Worm (Caenorhabditis elegans) whole organism, young adult: ENCODE measurements around the gene mex-6.

Source experiments
- B0035.1 ChIP-seq: sonication (generic microtip); optimal IDR thresholded peaks from 2 replicates; lab custom pipeline; 2016; ENCODE audit warnings: missing genetic modification characterization, mild to moderate bottlenecking, missing compliant biosample characterization, missing genotype, missing genetic modification reagents
- B0336.3 ChIP-seq: fragments of 200-800 bp; sonication (Bioruptor generic); IDR thresholded peaks from 2 replicates; pipeline ENCODE4 v1.3.6; 2022; ENCODE audit warnings: missing genetic modification characterization, missing compliant biosample characterization
- C06A6.2 ChIP-seq: fragments of 200-800 bp; sonication (Bioruptor generic); conservative IDR thresholded peaks from 2 replicates; pipeline ENCODE4 v1.3.6; 2022; ENCODE audit warnings: missing genetic modification characterization, missing compliant biosample characterization
- F22D6.2 ChIP-seq: sonication (generic microtip); optimal IDR thresholded peaks from 2 replicates; lab custom pipeline; 2016; ENCODE audit warnings: mild to moderate bottlenecking, missing genetic modification characterization, missing compliant biosample characterization
- F23B12.7 ChIP-seq: sonication (generic microtip); optimal IDR thresholded peaks from 2 replicates; lab custom pipeline; 2017; ENCODE audit warnings: missing genetic modification characterization, mild to moderate bottlenecking, missing compliant biosample characterization, antibody characterized with exemption, moderate library complexity; ENCODE audit not compliant: insufficient read depth
- F37B4.10 ChIP-seq: fragments of 200-800 bp; sonication (Bioruptor generic); IDR thresholded peaks from 2 replicates; pipeline ENCODE4 v1.3.6; 2022; ENCODE audit warnings: missing genetic modification characterization, missing compliant biosample characterization
- F39B2.1 ChIP-seq: fragments of 200-800 bp; sonication (Bioruptor generic); IDR thresholded peaks from 2 replicates; pipeline ENCODE4 v1.3.6; 2022; ENCODE audit warnings: missing genetic modification reagents, missing genetic modification characterization, missing compliant biosample characterization
- F49E8.2 ChIP-seq: sonication (generic microtip); optimal IDR thresholded peaks from 3 replicates; lab custom pipeline; 2017; ENCODE audit warnings: missing genetic modification characterization, mild to moderate bottlenecking, missing compliant biosample characterization, antibody characterized with exemption, moderate library complexity; ENCODE audit not compliant: insufficient read depth
- K11D2.4 ChIP-seq: fragments of 200-800 bp; sonication (Bioruptor generic); IDR thresholded peaks from 2 replicates; pipeline ENCODE4 v1.3.6; 2022; ENCODE audit warnings: missing genetic modification reagents, missing genetic modification characterization, missing compliant biosample characterization
- atf-7 ChIP-seq: sonication (generic microtip); optimal IDR thresholded peaks from 2 replicates; lab custom pipeline; 2017; ENCODE audit warnings: mild to moderate bottlenecking, missing genetic modification characterization, missing compliant biosample characterization
- athp-1 ChIP-seq: sonication (generic microtip); optimal IDR thresholded peaks from 2 replicates; lab custom pipeline; 2017; ENCODE audit warnings: mild to moderate bottlenecking, missing genetic modification characterization, missing compliant biosample characterization
- attf-3 ChIP-seq: fragments of 200-800 bp; sonication (Bioruptor generic); conservative IDR thresholded peaks from 2 replicates; pipeline ENCODE4 v1.3.6; 2022; ENCODE audit warnings: missing genetic modification reagents, missing genetic modification characterization, missing compliant biosample characterization
- attf-5 ChIP-seq: fragments of 200-800 bp; sonication (Bioruptor generic); optimal IDR thresholded peaks from 2 replicates; lab custom pipeline; 2018; ENCODE audit warnings: mild to moderate bottlenecking, missing genetic modification characterization, missing compliant biosample characterization
- ceh-100 ChIP-seq: fragments of 200-800 bp; sonication (Bioruptor generic); IDR thresholded peaks from 2 replicates; pipeline ENCODE4 v1.3.6; 2022; ENCODE audit warnings: missing genetic modification reagents, missing genetic modification characterization, missing compliant biosample characterization
- ceh-27 ChIP-seq: fragments of 200-800 bp; sonication (Bioruptor generic); optimal IDR thresholded peaks from 2 replicates; lab custom pipeline; 2018; ENCODE audit warnings: mild to moderate bottlenecking, missing genetic modification characterization, moderate library complexity, missing compliant biosample characterization
- ceh-40 ChIP-seq: fragments of 200-800 bp; sonication (Bioruptor generic); IDR thresholded peaks from 2 replicates; pipeline ENCODE4 v1.3.6; 2022; ENCODE audit warnings: missing genetic modification characterization, missing compliant biosample characterization
- fkh-3 ChIP-seq: sonication (generic microtip); optimal IDR thresholded peaks from 2 replicates; lab custom pipeline; 2016; ENCODE audit warnings: mild to moderate bottlenecking, missing genetic modification characterization, missing compliant biosample characterization
- hlh-26 ChIP-seq: fragments of 200-800 bp; sonication (Bioruptor generic); conservative IDR thresholded peaks from 2 replicates; pipeline ENCODE4 v1.3.6; 2022; ENCODE audit warnings: missing genetic modification reagents, missing genetic modification characterization, missing compliant biosample characterization
- lag-1 ChIP-seq: fragments of 200-800 bp; sonication (Bioruptor generic); IDR thresholded peaks from 2 replicates; pipeline ENCODE4 v1.3.6; 2022; ENCODE audit warnings: missing genetic modification reagents, missing genetic modification characterization, missing compliant biosample characterization
- lin-40 ChIP-seq: sonication (generic microtip); optimal IDR thresholded peaks from 2 replicates; lab custom pipeline; 2016; ENCODE audit warnings: missing genetic modification characterization, mild to moderate bottlenecking, missing compliant biosample characterization, missing genotype, missing genetic modification reagents
- lir-1 ChIP-seq: fragments of 200-800 bp; sonication (Bioruptor generic); conservative IDR thresholded peaks from 2 replicates; pipeline ENCODE4 v1.3.6; 2022; ENCODE audit warnings: missing genetic modification reagents, missing genetic modification characterization, missing compliant biosample characterization
- lsy-27 ChIP-seq: sonication (generic microtip); optimal IDR thresholded peaks from 2 replicates; lab custom pipeline; 2017; ENCODE audit warnings: missing genetic modification characterization, mild to moderate bottlenecking, missing compliant biosample characterization, antibody characterized with exemption, missing genotype, borderline replicate concordance; ENCODE audit not compliant: insufficient read depth
- madf-10 ChIP-seq: sonication (generic microtip); optimal IDR thresholded peaks from 2 replicates; lab custom pipeline; 2016; ENCODE audit warnings: mild to moderate bottlenecking, missing genetic modification characterization, missing compliant biosample characterization
- mel-28 ChIP-seq: sonication (generic microtip); optimal IDR thresholded peaks from 2 replicates; lab custom pipeline; 2016; ENCODE audit warnings: borderline replicate concordance, mild to moderate bottlenecking, missing genetic modification characterization, missing compliant biosample characterization
- mes-4 ChIP-seq: sonication (generic microtip); optimal IDR thresholded peaks from 2 replicates; lab custom pipeline; 2016; ENCODE audit warnings: missing genotype, missing genetic modification characterization, missing compliant biosample characterization
- mxl-1 ChIP-seq: sonication (generic microtip); optimal IDR thresholded peaks from 2 replicates; lab custom pipeline; 2016; ENCODE audit warnings: missing genetic modification characterization, missing compliant biosample characterization
- nhr-179 ChIP-seq: sonication (generic microtip); optimal IDR thresholded peaks from 2 replicates; lab custom pipeline; 2016; ENCODE audit warnings: mild to moderate bottlenecking, missing genetic modification characterization, missing compliant biosample characterization
- xnd-1 ChIP-seq: sonication (generic microtip); optimal IDR thresholded peaks from 2 replicates; lab custom pipeline; 2016; ENCODE audit warnings: missing genotype, missing genetic modification reagents, missing genetic modification characterization, missing compliant biosample characterization
- ztf-22 ChIP-seq: fragments of 200-800 bp; sonication (Bioruptor generic); optimal IDR thresholded peaks from 2 replicates; lab custom pipeline; 2018; ENCODE audit warnings: mild to moderate bottlenecking, missing genetic modification characterization, moderate library complexity, missing compliant biosample characterization
- ztf-26 ChIP-seq: sonication (generic microtip); optimal IDR thresholded peaks from 2 replicates; lab custom pipeline; 2017; ENCODE audit warnings: missing genetic modification characterization, missing compliant biosample characterization
- ztf-6 ChIP-seq: fragments of 200-800 bp; sonication (Bioruptor generic); IDR thresholded peaks from 2 replicates; pipeline ENCODE4 v1.3.6; 2022; ENCODE audit warnings: missing genetic modification reagents, missing genetic modification characterization, missing compliant biosample characterization

mex-6 gene

DNA sequence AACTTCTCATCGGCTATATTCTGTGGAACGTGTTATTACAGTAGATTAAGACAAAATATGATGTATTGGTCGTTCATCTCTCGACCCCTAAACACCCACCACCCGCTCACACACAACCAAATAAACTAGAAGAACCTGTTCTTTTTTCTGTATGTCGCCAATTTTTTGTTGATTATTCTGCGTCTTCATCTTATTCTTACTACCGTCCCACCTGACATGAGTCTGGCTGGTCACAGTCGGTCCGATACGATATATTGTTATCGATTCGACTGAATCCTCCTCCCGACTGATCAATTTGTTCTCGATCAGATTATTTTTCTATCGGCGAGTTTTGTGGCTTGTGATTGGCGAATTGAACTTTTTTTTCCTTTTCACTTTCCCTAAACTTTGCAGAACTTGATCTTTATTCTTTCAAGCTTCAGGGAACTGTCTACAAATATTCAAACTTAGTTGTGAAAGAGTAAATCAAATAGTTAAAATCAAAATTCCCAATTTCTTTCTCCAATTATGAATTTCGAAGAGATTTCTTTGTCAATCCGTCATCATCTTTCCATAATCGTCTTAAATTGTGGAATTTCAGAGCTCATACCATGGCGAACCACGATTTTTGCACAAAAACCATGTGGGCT lies 31.1 kb downstream of the mex-6 start, which contains the start of gene F35H8.2:
Gene F35H8.2 (plus strand): TSS at position 579 of the 629 bp plus-strand sequence.
- no peak for TF ChIP-seq ztf-6 (GFP tag; lab: Robert Waterston, UW)
- TF ChIP-seq ceh-100: no peak
- no peak for TF ChIP-seq lsy-27 (tag; lab: Kevin White, UChicago)
- no peak for TF ChIP-seq F39B2.1 (GFP tag; lab: Robert Waterston, UW)
- no peak for TF ChIP-seq fkh-3 (tag; lab: Kevin White, UChicago)
- no peak for TF ChIP-seq F22D6.2 (tag; lab: Kevin White, UChicago)
- no peak for TF ChIP-seq mxl-1
- TF ChIP-seq ztf-26: no peak
- no peak for TF ChIP-seq mes-4
- no peak for TF ChIP-seq F49E8.2 (tag; lab: Kevin White, UChicago)

DNA sequence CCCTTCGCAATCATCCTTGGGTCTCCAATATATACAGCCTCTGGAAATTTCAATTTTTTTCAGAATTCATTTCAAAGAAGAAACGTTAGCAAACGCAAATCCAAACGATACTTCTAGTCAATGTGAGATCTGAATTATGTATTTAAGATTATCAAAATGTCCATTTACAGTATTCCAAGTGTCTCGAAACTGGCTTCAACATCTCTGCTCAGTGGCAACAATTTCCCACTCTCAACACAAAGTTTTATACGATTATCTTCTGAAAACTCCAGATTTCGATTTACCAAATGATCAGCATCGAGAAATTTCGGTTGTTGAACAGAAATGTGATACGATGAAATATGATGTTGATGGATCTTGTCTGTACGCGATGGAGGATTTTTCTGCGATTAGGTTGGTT lies 32.6 kb downstream of the mex-6 start:
- no peak for TF ChIP-seq B0336.3 (GFP tag; lab: Robert Waterston, UW)
- no peak for TF ChIP-seq K11D2.4 (GFP tag; lab: Robert Waterston, UW)
- TF ChIP-seq F37B4.10 (GFP tag; lab: Robert Waterston, UW): no peak
- TF ChIP-seq F23B12.7 (tag; lab: Kevin White, UChicago): no peak
- TF ChIP-seq B0035.1 (tag; lab: Kevin White, UChicago): no peak
- TF ChIP-seq ztf-22 (GFP tag; lab: Kevin White, UChicago): no peak
- no peak for TF ChIP-seq lag-1 (GFP tag; lab: Robert Waterston, UW)
- no peak for TF ChIP-seq attf-5 (GFP tag; lab: Kevin White, UChicago)

DNA sequence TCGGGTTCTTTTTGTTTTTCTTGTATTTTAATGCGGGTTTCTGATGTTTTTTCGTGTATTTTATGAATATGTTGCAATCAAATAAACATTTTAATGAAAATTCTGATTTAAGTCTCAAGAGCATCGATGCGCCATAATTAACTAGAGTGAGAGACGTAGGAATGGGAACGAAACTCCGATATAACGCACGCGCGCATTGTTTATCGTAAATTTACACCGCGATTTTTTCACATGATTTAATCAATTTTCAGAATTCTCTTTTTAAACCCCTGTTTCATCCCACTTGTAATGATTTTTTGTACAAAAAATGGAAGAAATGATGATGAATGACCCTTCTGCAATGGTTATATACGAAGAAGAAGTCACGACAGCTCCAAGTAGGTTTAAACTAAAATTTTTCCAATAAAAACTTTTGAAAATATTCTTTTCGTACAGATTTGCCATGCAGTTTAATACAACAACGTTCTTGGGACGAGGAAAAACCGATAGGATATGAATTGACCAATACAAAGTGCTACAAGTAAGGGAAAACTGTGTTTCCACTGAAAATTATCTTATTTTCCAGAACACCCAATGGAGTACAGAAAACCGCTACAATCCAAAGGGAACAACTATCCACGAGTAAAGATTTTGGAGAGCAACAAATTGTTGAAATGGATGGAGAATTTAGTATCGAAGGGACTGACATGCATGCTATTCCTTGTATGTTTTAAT lies 33.6 kb downstream of the mex-6 start, which contains the start of gene zfp-2:
Gene zfp-2 (plus strand): TSS at position 214 of the 714 bp plus-strand sequence.
- TF ChIP-seq attf-3 (GFP tag; lab: Robert Waterston, UW) (peak; percentile 90), F39B2.1 (GFP tag; lab: Robert Waterston, UW) (no peak)
- TF ChIP-seq, all 124 proteins: peak for 1

DNA sequence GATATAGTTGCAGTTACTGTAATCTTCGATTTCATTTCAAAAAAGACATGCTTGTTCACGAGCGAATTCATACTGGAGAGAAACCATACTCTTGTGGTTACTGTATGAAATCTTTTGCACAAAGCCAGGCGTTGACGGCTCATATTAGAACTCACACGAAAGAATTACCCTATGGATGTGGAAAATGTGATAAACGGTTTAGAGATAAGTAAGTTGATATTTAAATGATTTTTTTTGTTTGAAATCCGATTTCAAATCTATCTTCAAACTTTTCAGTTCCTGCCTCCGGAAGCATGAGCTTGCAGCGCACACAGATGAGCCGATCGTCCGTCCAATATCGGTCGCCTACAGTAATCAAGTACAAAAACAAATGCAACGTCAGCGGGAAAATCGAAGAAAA lies 34.9 kb downstream of the mex-6 start:
- TF ChIP-seq attf-5 (GFP tag; lab: Kevin White, UChicago): no peak
- no peak for TF ChIP-seq athp-1 (tag; lab: Kevin White, UChicago)
- no peak for TF ChIP-seq madf-10 (tag; lab: Kevin White, UChicago)

DNA sequence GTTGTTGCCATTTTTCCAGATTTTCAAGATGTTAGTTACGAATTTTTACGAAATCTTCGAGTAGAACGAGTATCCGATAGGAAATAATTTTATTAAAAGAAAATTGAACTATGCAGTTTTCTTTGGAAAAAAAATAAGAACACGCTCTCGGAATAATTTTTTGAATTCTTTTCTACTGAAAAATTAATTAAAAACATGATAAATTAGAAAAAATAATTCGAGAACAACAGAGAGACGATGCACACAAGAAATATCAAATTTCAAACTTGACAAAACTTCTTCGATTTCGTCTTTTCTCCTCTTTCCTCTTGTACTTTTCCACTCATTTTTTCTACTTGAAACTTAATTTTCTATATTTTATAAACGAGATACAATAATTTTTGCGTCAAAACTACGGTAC lies 36.0 kb downstream of the mex-6 start, which contains the start of gene F35H8.4:
Gene F35H8.4 (minus strand): TSS at position 101 of the 400 bp plus-strand sequence.
- TF ChIP-seq atf-7: no peak
- no peak for TF ChIP-seq xnd-1 (tag; lab: Kevin White, UChicago)
- TF ChIP-seq ceh-40 (GFP tag; lab: Robert Waterston, UW): no peak
- no peak for TF ChIP-seq mel-28 (tag; lab: Kevin White, UChicago)
- TF ChIP-seq hlh-26 (GFP tag; lab: Robert Waterston, UW): no peak
- no peak for TF ChIP-seq C06A6.2
- no peak for TF ChIP-seq nhr-179 (tag; lab: Kevin White, UChicago)

DNA sequence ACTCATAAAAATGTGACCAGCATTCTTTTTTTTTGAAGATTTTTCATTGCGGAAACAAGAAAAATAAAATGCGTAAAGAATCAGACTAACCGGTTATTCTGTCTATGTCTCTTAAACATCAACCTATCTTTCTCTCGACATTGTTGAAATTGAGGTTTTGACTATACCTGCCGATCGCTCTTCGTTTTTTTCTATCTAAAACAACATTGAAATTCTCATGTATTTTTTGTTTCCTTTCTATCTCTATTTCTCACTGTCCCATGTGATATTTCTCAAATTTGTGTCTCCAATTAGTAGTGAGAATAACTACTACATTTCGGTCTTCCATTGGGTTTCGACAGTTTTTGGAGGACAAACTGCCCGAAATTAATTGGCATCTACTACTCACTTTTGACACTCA lies 36.9 kb downstream of the mex-6 start:
- TF ChIP-seq lir-1 (GFP tag; lab: Robert Waterston, UW) (no peak), lin-40 (tag; lab: Kevin White, UChicago) (peak; percentile 12), ceh-27 (peak; percentile 23)
